Worm (Caenorhabditis elegans) whole organism, L1 larva: Measurements from ENCODE around the gene gyg-1.

ENCODE experiments used
- ceh-90 ChIP-seq: sonication (generic microtip); optimal IDR thresholded peaks from 2 replicates; lab custom pipeline; 2016; ENCODE audit warnings: missing genetic modification characterization, missing compliant biosample characterization
- grh-1 ChIP-seq: fragments of 200-800 bp; sonication (Bioruptor generic); IDR thresholded peaks from 2 replicates; pipeline ENCODE4 v1.3.6; 2022; ENCODE audit warnings: missing genetic modification reagents, missing genetic modification characterization, missing compliant biosample characterization
- lin-35 ChIP-seq, 2 experiments: fragments of 150-350 bp; optimal IDR thresholded peaks; 2 replicates each; lab custom pipeline; 2014; ENCODE audit warnings: missing biosample characterization in 2 of 2, missing genetic modification characterization in 2 of 2, missing genetic modification reagents in 2 of 2
- lsy-2 ChIP-seq, 2 experiments: fragments of 150-350 bp; optimal IDR thresholded peaks; 2 replicates each; lab custom pipeline; 2014; ENCODE audit warnings: missing biosample characterization in 2 of 2, missing genetic modification characterization in 2 of 2
- snpc-4 ChIP-seq: fragments of 150-350 bp; optimal IDR thresholded peaks from 2 replicates; lab custom pipeline; 2014; ENCODE audit warnings: missing biosample characterization, missing genetic modification characterization
- sptf-1 ChIP-seq: fragments of 150-350 bp; optimal IDR thresholded peaks from 2 replicates; lab custom pipeline; 2014; ENCODE audit warnings: missing biosample characterization, missing genetic modification characterization
- tbx-2 ChIP-seq: sonication (generic microtip); optimal IDR thresholded peaks from 2 replicates; lab custom pipeline; 2016; ENCODE audit warnings: missing genetic modification characterization, missing compliant biosample characterization
- unc-62 ChIP-seq: fragments of 150-350 bp; optimal IDR thresholded peaks from 2 replicates; lab custom pipeline; 2014; ENCODE audit warnings: missing biosample characterization, missing genetic modification reagents, missing genetic modification characterization
- unc-86 ChIP-seq: sonication (generic microtip); optimal IDR thresholded peaks from 2 replicates; lab custom pipeline; 2016; ENCODE audit warnings: missing genetic modification characterization, missing compliant biosample characterization

DNA sequence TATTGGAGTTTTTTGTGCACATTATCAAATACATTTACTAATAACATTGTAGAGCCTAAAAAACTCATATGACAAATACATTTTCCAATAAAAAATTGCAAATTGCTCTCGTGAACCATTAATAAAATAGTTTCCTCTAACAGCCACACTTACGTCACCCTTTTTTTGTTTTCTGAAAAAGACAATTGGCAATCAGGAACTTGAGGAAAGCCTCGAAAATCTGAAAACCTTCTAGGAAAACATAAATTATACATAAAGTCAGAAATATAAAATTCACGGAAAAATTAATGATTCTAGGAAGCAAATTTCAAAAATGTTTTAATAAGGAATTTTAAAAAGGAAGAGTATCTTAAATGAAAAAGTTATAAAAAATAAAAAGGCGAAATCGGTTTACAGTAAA is 20.3 kb upstream of the gyg-1 start:
- TF ChIP-seq tbx-2 (tag; lab: Kevin White, UChicago) = no peak
- no peak for TF ChIP-seq lin-35 (GFP tag; optimal IDR thresholded peaks at IDR 0.05; lab: Kevin White, UChicago)
- no peak for TF ChIP-seq ceh-90
- no peak for TF ChIP-seq unc-62 (GFP tag; lab: Kevin White, UChicago)
- no peak for TF ChIP-seq snpc-4 (tag; lab: Kevin White, UChicago)
- no peak for TF ChIP-seq grh-1 (GFP tag; lab: Robert Waterston, UW)
- TF ChIP-seq sptf-1 (tag; lab: Kevin White, UChicago) = no peak
- TF ChIP-seq unc-86 (tag; lab: Kevin White, UChicago) = peak; percentile 89
- TF ChIP-seq lsy-2 (tag; optimal IDR thresholded peaks at IDR 0.05; lab: Kevin White, UChicago) = no peak
